Worm (Caenorhabditis elegans) whole organism, early embryonic: ENCODE measurements around the gene smgl-2.

Experiments used
- aly-1 ChIP-seq: sonication (generic microtip); optimal IDR thresholded peaks from 2 replicates; lab custom pipeline; 2016; ENCODE audit warnings: missing genetic modification characterization, missing compliant biosample characterization
- ama-1 ChIP-seq: fragments of 150-350 bp; optimal IDR thresholded peaks from 2 replicates; lab custom pipeline; 2014
- ceh-13 ChIP-seq: fragments of 200-800 bp; sonication (Bioruptor generic); optimal IDR thresholded peaks from 2 replicates; lab custom pipeline; 2018; ENCODE audit warnings: mild to moderate bottlenecking, missing genetic modification characterization, missing compliant biosample characterization
- ceh-36 ChIP-seq: sonication (generic microtip); optimal IDR thresholded peaks from 2 replicates; lab custom pipeline; 2016; ENCODE audit warnings: missing genetic modification characterization, inconsistent platforms, missing compliant biosample characterization
- hmbx-1 ChIP-seq: sonication (generic microtip); optimal IDR thresholded peaks from 2 replicates; lab custom pipeline; 2016; ENCODE audit warnings: mild to moderate bottlenecking, missing genetic modification characterization, missing compliant biosample characterization
- hnd-1 ChIP-seq: sonication (generic microtip); optimal IDR thresholded peaks from 2 replicates; lab custom pipeline; 2016; ENCODE audit warnings: missing genetic modification characterization, missing compliant biosample characterization
- scrt-1 ChIP-seq: fragments of 200-800 bp; sonication (Bioruptor generic); IDR thresholded peaks from 2 replicates; pipeline ENCODE4 v1.3.6; 2022; ENCODE audit warnings: missing genetic modification characterization, missing compliant biosample characterization
- sea-1 ChIP-seq: fragments of 200-800 bp; sonication (Bioruptor generic); conservative IDR thresholded peaks from 2 replicates; pipeline ENCODE4 v1.3.6; 2022; ENCODE audit warnings: missing genetic modification characterization, missing compliant biosample characterization
- tbx-11 ChIP-seq: fragments of 200-800 bp; sonication (Bioruptor generic); IDR thresholded peaks from 2 replicates; pipeline ENCODE4 v1.3.6; 2022; ENCODE audit warnings: missing genetic modification characterization, missing compliant biosample characterization
- tbx-37 ChIP-seq: fragments of 200-800 bp; sonication (Bioruptor generic); conservative IDR thresholded peaks from 2 replicates; pipeline ENCODE4 v1.3.6; 2022; ENCODE audit warnings: missing genetic modification reagents, missing genetic modification characterization, missing compliant biosample characterization

DNA sequence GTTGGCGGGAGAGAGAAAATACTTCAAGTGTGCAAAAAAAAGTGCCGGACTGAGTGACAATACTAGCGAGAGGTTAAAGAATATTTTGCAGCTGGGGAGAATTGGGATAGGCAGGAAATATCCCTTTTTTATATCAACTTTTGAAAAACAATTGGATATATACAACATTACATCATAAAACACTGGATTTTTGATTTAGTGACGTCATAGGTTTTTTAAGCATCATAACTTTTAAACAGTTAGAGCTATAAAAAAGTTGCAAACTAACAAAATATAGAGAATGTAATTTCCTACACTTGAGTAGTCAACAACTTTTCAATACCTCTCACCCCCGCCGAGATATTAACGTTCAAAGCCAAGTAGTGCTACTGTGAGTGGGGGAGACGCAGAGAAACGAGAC, 15.2 kb upstream of the smgl-2 start:
- no peak for TF ChIP-seq ceh-36 (tag; lab: Kevin White, UChicago)
- no peak for TF ChIP-seq scrt-1
- TF ChIP-seq hmbx-1 (tag; lab: Kevin White, UChicago): no peak
- TF ChIP-seq hnd-1 (tag; lab: Kevin White, UChicago): no peak
- no peak for TF ChIP-seq ama-1 (lab: Kevin White, UChicago)
- TF ChIP-seq tbx-37 (GFP tag; lab: Robert Waterston, UW): no peak
- no peak for TF ChIP-seq ceh-13 (GFP tag; lab: Kevin White, UChicago)
- no peak for TF ChIP-seq tbx-11 (GFP tag; lab: Robert Waterston, UW)
- no peak for TF ChIP-seq sea-1 (GFP tag; lab: Robert Waterston, UW)
- TF ChIP-seq aly-1 (tag; lab: Kevin White, UChicago): no peak
